Fruit fly (Drosophila melanogaster) whole organism, embryonic: ENCODE measurements around the gene CG4576.

Source experiments
- Atf6 ChIP-seq: fragments of 200-800 bp; sonication (Bioruptor generic); IDR thresholded peaks from 2 replicates; pipeline ENCODE4 v1.3.6; 2022; ENCODE audit warnings: missing biosample characterization, missing genetic modification characterization
- Awh ChIP-seq: fragments of 200-800 bp; sonication (Bioruptor generic); IDR thresholded peaks from 2 replicates; pipeline ENCODE4, ENCODE4 v1.3.6; 2022; ENCODE audit warnings: missing biosample characterization, missing genetic modification characterization
- CG10366 ChIP-seq: fragments of 200-800 bp; sonication (Bioruptor generic); IDR thresholded peaks from 2 replicates; pipeline ENCODE4 v1.3.6; 2022; ENCODE audit warnings: missing biosample characterization, missing genetic modification characterization
- CG1233 ChIP-seq: fragments of 200-800 bp; sonication (Bioruptor generic); optimal IDR thresholded peaks from 4 replicates; lab custom pipeline; 2018; ENCODE audit warnings: missing biosample characterization, mild to moderate bottlenecking, missing genetic modification characterization
- CG13775 ChIP-seq: fragments of 200-800 bp; sonication (Bioruptor generic); optimal IDR thresholded peaks from 3 replicates; lab custom pipeline; 2017; ENCODE audit warnings: missing biosample characterization, mild to moderate bottlenecking, missing genetic modification characterization
- CG1529 ChIP-seq: fragments of 200-800 bp; sonication (Bioruptor generic); optimal IDR thresholded peaks from 3 replicates; lab custom pipeline; 2018; ENCODE audit warnings: missing biosample characterization, missing genetic modification characterization
- CG17359 ChIP-seq: fragments of 200-800 bp; sonication (Bioruptor generic); optimal IDR thresholded peaks from 3 replicates; lab custom pipeline; 2018; ENCODE audit warnings: missing biosample characterization, mild to moderate bottlenecking, missing genetic modification characterization, moderate library complexity
- CG17802 ChIP-seq: fragments of 200-800 bp; sonication (Bioruptor generic); optimal IDR thresholded peaks from 2 replicates; lab custom pipeline; 2018; ENCODE audit warnings: missing biosample characterization, mild to moderate bottlenecking, missing genetic modification characterization, moderate library complexity
- CG18619 ChIP-seq: fragments of 200-800 bp; sonication (Bioruptor generic); optimal IDR thresholded peaks from 3 replicates; lab custom pipeline; 2017; ENCODE audit warnings: missing biosample characterization, mild to moderate bottlenecking, missing genetic modification characterization
- CG31224 ChIP-seq: fragments of 200-800 bp; sonication (Bioruptor generic); IDR thresholded peaks from 2 replicates; pipeline ENCODE4 v1.3.6; 2022; ENCODE audit warnings: missing biosample characterization, missing genetic modification characterization
- CG31365 ChIP-seq: fragments of 200-800 bp; sonication (Bioruptor generic); optimal IDR thresholded peaks from 2 replicates; lab custom pipeline; 2018; ENCODE audit warnings: missing biosample characterization, mild to moderate bottlenecking, missing genetic modification characterization
- CG3163 ChIP-seq: fragments of 200-800 bp; sonication (Bioruptor generic); optimal IDR thresholded peaks from 3 replicates; lab custom pipeline; 2016; ENCODE audit warnings: missing biosample characterization, missing genetic modification characterization
- CG3281 ChIP-seq: fragments of 200-800 bp; sonication (Bioruptor generic); optimal IDR thresholded peaks from 3 replicates; lab custom pipeline; 2017; ENCODE audit warnings: missing biosample characterization, mild to moderate bottlenecking, missing genetic modification characterization
- CG3838 ChIP-seq: fragments of 200-800 bp; sonication (Bioruptor generic); optimal IDR thresholded peaks from 3 replicates; lab custom pipeline; 2016; ENCODE audit warnings: missing biosample characterization, missing genetic modification characterization
- CG6765 ChIP-seq: fragments of 200-800 bp; sonication (Bioruptor generic); optimal IDR thresholded peaks from 3 replicates; lab custom pipeline; 2017; ENCODE audit warnings: missing biosample characterization, mild to moderate bottlenecking, missing genetic modification characterization
- CG7357 ChIP-seq: fragments of 200-800 bp; sonication (Bioruptor generic); IDR thresholded peaks from 3 replicates; pipeline ENCODE4 v1.3.6; 2022; ENCODE audit warnings: missing biosample characterization, missing genetic modification characterization
- CG8765 ChIP-seq: fragments of 200-800 bp; sonication (Bioruptor generic); IDR thresholded peaks from 2 replicates; pipeline ENCODE4 v1.3.6; 2022; ENCODE audit warnings: missing biosample characterization, missing genetic modification characterization
- CG8924 ChIP-seq: fragments of 200-800 bp; optimal IDR thresholded peaks from 3 replicates; lab custom pipeline; 2019; ENCODE audit warnings: missing biosample characterization, mild to moderate bottlenecking, missing genetic modification characterization, moderate library complexity
- CG9727 ChIP-seq: fragments of 200-800 bp; sonication (Bioruptor generic); optimal IDR thresholded peaks from 3 replicates; lab custom pipeline; 2017; ENCODE audit warnings: missing biosample characterization, mild to moderate bottlenecking, missing genetic modification characterization
- D19A ChIP-seq: fragments of 200-800 bp; optimal IDR thresholded peaks from 3 replicates; lab custom pipeline; 2019; ENCODE audit warnings: missing biosample characterization, mild to moderate bottlenecking, missing genetic modification characterization, moderate library complexity
- Drgx ChIP-seq: fragments of 200-800 bp; sonication (Bioruptor generic); IDR thresholded peaks from 2 replicates; pipeline ENCODE4 v1.3.6; 2022; ENCODE audit warnings: missing biosample characterization, missing genetic modification characterization
- Hmx ChIP-seq: fragments of 200-800 bp; sonication (Bioruptor generic); optimal IDR thresholded peaks from 2 replicates; lab custom pipeline; 2016; ENCODE audit warnings: missing biosample characterization, missing genetic modification characterization
- Neu2 ChIP-seq: fragments of 200-800 bp; sonication (Bioruptor generic); optimal IDR thresholded peaks from 3 replicates; lab custom pipeline; 2016; ENCODE audit warnings: missing biosample characterization, missing genetic modification characterization, borderline replicate concordance
- Oli ChIP-seq: fragments of 200-800 bp; sonication (Bioruptor generic); optimal IDR thresholded peaks from 2 replicates; lab custom pipeline; 2018; ENCODE audit warnings: missing biosample characterization, mild to moderate bottlenecking, missing genetic modification characterization, moderate library complexity
- Opbp ChIP-seq: fragments of 200-800 bp; sonication (Bioruptor generic); IDR thresholded peaks from 3 replicates; pipeline ENCODE4 v1.3.6; 2022; ENCODE audit warnings: missing biosample characterization, missing genetic modification characterization; ENCODE audit not compliant: partially characterized antibody
- Poxn ChIP-seq: fragments of 200-800 bp; sonication (Bioruptor generic); IDR thresholded peaks from 2 replicates; pipeline ENCODE4 v1.3.6; 2022; ENCODE audit warnings: missing biosample characterization, missing genetic modification characterization
- Rfx ChIP-seq: fragments of 200-800 bp; sonication (Bioruptor generic); IDR thresholded peaks from 2 replicates; pipeline ENCODE4 v1.3.6; 2022; ENCODE audit warnings: missing biosample characterization, missing genetic modification characterization
- Six4 ChIP-seq: fragments of 200-800 bp; sonication (Bioruptor generic); optimal IDR thresholded peaks from 2 replicates; lab custom pipeline; 2016; ENCODE audit warnings: missing biosample characterization, missing genetic modification characterization
- Sry-δ ChIP-seq: fragments of 200-800 bp; sonication (Bioruptor generic); optimal IDR thresholded peaks from 2 replicates; lab custom pipeline; 2016; ENCODE audit warnings: missing biosample characterization, missing genetic modification characterization
- Tbp ChIP-seq: fragments of >200 bp; optimal IDR thresholded peaks from 2 replicates; lab custom pipeline; 2018; ENCODE audit warnings: missing biosample characterization, missing genetic modification characterization
- ab ChIP-seq: fragments of 200-800 bp; sonication (Bioruptor generic); optimal IDR thresholded peaks from 2 replicates; lab custom pipeline; 2016; ENCODE audit warnings: missing biosample characterization, missing genetic modification characterization
- cato ChIP-seq: fragments of 200-800 bp; sonication (Bioruptor generic); optimal IDR thresholded peaks from 2 replicates; lab custom pipeline; 2016; ENCODE audit warnings: missing biosample characterization, missing genetic modification characterization, borderline replicate concordance
- corto ChIP-seq: fragments of 200-800 bp; sonication (Bioruptor generic); optimal IDR thresholded peaks from 2 replicates; lab custom pipeline; 2016; ENCODE audit warnings: missing biosample characterization, mild to moderate bottlenecking, missing genetic modification characterization, moderate library complexity
- croc ChIP-seq: fragments of 200-800 bp; sonication (Bioruptor generic); conservative IDR thresholded peaks from 3 replicates; pipeline ENCODE4 v1.3.6; 2022; ENCODE audit warnings: missing biosample characterization, missing genetic modification characterization
- gt ChIP-seq: fragments of 200-800 bp; sonication (Bioruptor generic); IDR thresholded peaks from 2 replicates; pipeline ENCODE4 v1.3.6; 2022; ENCODE audit warnings: missing biosample characterization, missing genetic modification characterization
- ham ChIP-seq: fragments of 200-800 bp; sonication (Bioruptor generic); IDR thresholded peaks from 2 replicates; pipeline ENCODE4 v1.3.6; 2022; ENCODE audit warnings: missing biosample characterization, missing genetic modification characterization
- inv ChIP-seq: fragments of 200-800 bp; sonication (Bioruptor generic); IDR thresholded peaks from 2 replicates; pipeline ENCODE4 v1.3.6; 2022; ENCODE audit warnings: missing biosample characterization, missing genetic modification characterization; ENCODE audit not compliant: partially characterized antibody
- ken ChIP-seq: fragments of 200-800 bp; sonication (Bioruptor generic); IDR thresholded peaks from 3 replicates; pipeline ENCODE4 v1.3.6; 2022; ENCODE audit warnings: missing biosample characterization, missing genetic modification characterization
- odd ChIP-seq: fragments of 200-800 bp; sonication (Bioruptor generic); optimal IDR thresholded peaks from 2 replicates; lab custom pipeline; 2017; ENCODE audit warnings: missing biosample characterization, mild to moderate bottlenecking, missing genetic modification characterization
- pan ChIP-seq, 4 experiments: fragments of >200 bp in 3 of 4; fragments of 200-800 bp in 1 of 4; sonication (Bioruptor generic) in 1 of 4; optimal IDR thresholded peaks in 3 of 4; IDR thresholded peaks in 1 of 4; 2 replicates each; pipeline versions ENCODE4 v1.3.6 to Lab custom; 2017 to 2022; ENCODE audit warnings: missing biosample characterization in 2 of 4, missing genetic modification characterization in 2 of 4, mixed read lengths in 1 of 4
- pzg ChIP-seq: fragments of 200-800 bp; sonication (Bioruptor generic); optimal IDR thresholded peaks from 3 replicates; lab custom pipeline; 2018; ENCODE audit warnings: missing biosample characterization, mild to moderate bottlenecking, missing genetic modification characterization, moderate library complexity
- repo ChIP-seq: fragments of 200-800 bp; sonication (Bioruptor generic); optimal IDR thresholded peaks from 2 replicates; lab custom pipeline; 2016; ENCODE audit warnings: missing biosample characterization, missing genetic modification characterization
- row ChIP-seq: fragments of 200-800 bp; sonication (Bioruptor generic); IDR thresholded peaks from 3 replicates; pipeline ENCODE4 v1.3.6; 2022; ENCODE audit warnings: missing biosample characterization, missing genetic modification characterization
- slou ChIP-seq: fragments of 200-800 bp; sonication (Bioruptor generic); optimal IDR thresholded peaks from 3 replicates; lab custom pipeline; 2016; ENCODE audit warnings: missing biosample characterization, missing genetic modification characterization
- slp2 ChIP-seq: fragments of 200-800 bp; sonication (Bioruptor generic); optimal IDR thresholded peaks from 2 replicates; lab custom pipeline; 2016; ENCODE audit warnings: missing biosample characterization, missing genetic modification characterization
- sqz ChIP-seq: fragments of 200-800 bp; sonication (Bioruptor generic); optimal IDR thresholded peaks from 3 replicates; lab custom pipeline; 2018; ENCODE audit warnings: missing biosample characterization, mild to moderate bottlenecking, missing genetic modification characterization
- ssp ChIP-seq: fragments of 200-800 bp; sonication (Bioruptor generic); IDR thresholded peaks from 2 replicates; pipeline ENCODE4 v1.3.6; 2022; ENCODE audit warnings: missing biosample characterization, missing genetic modification characterization
- trem ChIP-seq: fragments of 200-800 bp; optimal IDR thresholded peaks from 3 replicates; lab custom pipeline; 2019; ENCODE audit warnings: missing biosample characterization, mild to moderate bottlenecking, missing genetic modification characterization, moderate library complexity
- tup ChIP-seq: fragments of 200-800 bp; sonication (Bioruptor generic); optimal IDR thresholded peaks from 2 replicates; lab custom pipeline; 2016; ENCODE audit warnings: missing biosample characterization, mild to moderate bottlenecking, missing genetic modification characterization, moderate library complexity
- vnd ChIP-seq: fragments of 200-800 bp; sonication (Bioruptor generic); IDR thresholded peaks from 3 replicates; pipeline ENCODE4 v1.3.6; 2022; ENCODE audit warnings: missing biosample characterization, missing genetic modification characterization; ENCODE audit not compliant: partially characterized antibody
- yki ChIP-seq: fragments of >200 bp; optimal IDR thresholded peaks from 3 replicates; lab custom pipeline; 2018
- zfh1 ChIP-seq: fragments of 200-800 bp; sonication (Bioruptor generic); IDR thresholded peaks from 3 replicates; pipeline ENCODE4 v1.3.6; 2022; ENCODE audit warnings: missing biosample characterization, missing genetic modification characterization

The CG4576 gene

dm6 chr3R:15792427-15792826, 33.1 kb upstream of the CG4576 start, which contains the start of gene Acyp2 (continued):
- peak; percentile 91 for TF ChIP-seq pzg (GFP tag; lab: Kevin White, UChicago)
- TF ChIP-seq Tbp (GFP tag; lab: Kevin White, UChicago): no peak
- peak; percentile 49 for TF ChIP-seq CG3281 (GFP tag; lab: Kevin White, UChicago)
- no peak for TF ChIP-seq ssp (GFP tag; lab: Robert Waterston, UW)
- no peak for TF ChIP-seq gt (GFP tag; lab: Robert Waterston, UW)
- peak; percentile 52 for TF ChIP-seq row (GFP tag; lab: Robert Waterston, UW)
- no peak for TF ChIP-seq croc (GFP tag; lab: Robert Waterston, UW)
- TF ChIP-seq Awh (GFP tag; lab: Robert Waterston, UW): no peak
- TF ChIP-seq slp2 (GFP tag; lab: Kevin White, UChicago): no peak
- TF ChIP-seq Sry-δ: peak; percentile 88
- TF ChIP-seq ken (GFP tag; lab: Robert Waterston, UW): no peak
- TF ChIP-seq Hmx: no peak
- TF ChIP-seq Drgx (GFP tag; lab: Robert Waterston, UW): no peak
- peak; percentile 59 for TF ChIP-seq trem (tag; lab: Kevin White, UChicago)
- no peak for TF ChIP-seq cato (GFP tag; lab: Kevin White, UChicago)
- TF ChIP-seq CG3163 (GFP tag; lab: Kevin White, UChicago): no peak
- no peak for TF ChIP-seq CG3838
- no peak for TF ChIP-seq Six4 (GFP tag; lab: Kevin White, UChicago)
- TF ChIP-seq Poxn: no peak
- TF ChIP-seq CG31224 (GFP tag; lab: Robert Waterston, UW): no peak
- TF ChIP-seq CG8765 (GFP tag; lab: Robert Waterston, UW): 0 out of 2 replicates have a peak, but pooled peaks have one; percentile 26
- TF ChIP-seq odd (GFP tag; lab: Kevin White, UChicago): no peak
- TF ChIP-seq pan (optimal IDR thresholded peaks at IDR 0.05; lab: Kevin White, UChicago): no peak
- TF ChIP-seq pan (GFP tag; optimal IDR thresholded peaks at IDR 0.05 in 1 of 2, IDR thresholded peaks at IDR 0.05 in 1 of 2): peak in 1 of 2 experiments; percentile 51
- TF ChIP-seq CG17802: peak; percentile 75
- no peak for TF ChIP-seq CG31365
- no peak for TF ChIP-seq CG10366 (GFP tag; lab: Robert Waterston, UW)
- peak; percentile 31; the same call in 1 of the 2 replicates for TF ChIP-seq inv (GFP tag; lab: Robert Waterston, UW)
- no peak for TF ChIP-seq yki (lab: Kevin White, UChicago)
- no peak for TF ChIP-seq repo
- peak; percentile 59; the same call in 1 of the 3 replicates for TF ChIP-seq Opbp
- TF ChIP-seq Atf6 (GFP tag; lab: Robert Waterston, UW): no peak
- no peak for TF ChIP-seq Neu2 (GFP tag; lab: Kevin White, UChicago)
- TF ChIP-seq Oli (tag; lab: Kevin White, UChicago): no peak
- peak; percentile 41 for TF ChIP-seq CG8924 (tag; lab: Kevin White, UChicago)
- TF ChIP-seq tup: peak; percentile 32
- no peak for TF ChIP-seq CG1529 (GFP tag; lab: Kevin White, UChicago)
- TF ChIP-seq sqz (GFP tag; lab: Kevin White, UChicago): no peak
- no peak for TF ChIP-seq CG9727 (GFP tag; lab: Kevin White, UChicago)
- TF ChIP-seq vnd (GFP tag; lab: Robert Waterston, UW): no peak
- TF ChIP-seq CG7357: no peak
- TF ChIP-seq ham (GFP tag; lab: Robert Waterston, UW): no peak
- no peak for TF ChIP-seq CG6765
- TF ChIP-seq CG17359: no peak
- peak; percentile 23 for TF ChIP-seq CG13775 (GFP tag; lab: Kevin White, UChicago)
- TF ChIP-seq zfh1 (GFP tag; lab: Robert Waterston, UW): 0 out of 3 replicates have a peak, but pooled peaks have one; percentile 21
- TF ChIP-seq Rfx (GFP tag; lab: Robert Waterston, UW): peak; percentile 74
- no peak for TF ChIP-seq CG18619 (GFP tag; lab: Kevin White, UChicago)
- no peak for TF ChIP-seq ab
- TF ChIP-seq corto (GFP tag; lab: Kevin White, UChicago): no peak
- no peak for TF ChIP-seq CG1233 (GFP tag; lab: Kevin White, UChicago)
- TF ChIP-seq D19A (tag; lab: Kevin White, UChicago): no peak
- no peak for TF ChIP-seq slou (GFP tag; lab: Kevin White, UChicago)
